Fruit fly (Drosophila melanogaster): Measurements from ENCODE around the gene pum.

pum gene

DNA sequence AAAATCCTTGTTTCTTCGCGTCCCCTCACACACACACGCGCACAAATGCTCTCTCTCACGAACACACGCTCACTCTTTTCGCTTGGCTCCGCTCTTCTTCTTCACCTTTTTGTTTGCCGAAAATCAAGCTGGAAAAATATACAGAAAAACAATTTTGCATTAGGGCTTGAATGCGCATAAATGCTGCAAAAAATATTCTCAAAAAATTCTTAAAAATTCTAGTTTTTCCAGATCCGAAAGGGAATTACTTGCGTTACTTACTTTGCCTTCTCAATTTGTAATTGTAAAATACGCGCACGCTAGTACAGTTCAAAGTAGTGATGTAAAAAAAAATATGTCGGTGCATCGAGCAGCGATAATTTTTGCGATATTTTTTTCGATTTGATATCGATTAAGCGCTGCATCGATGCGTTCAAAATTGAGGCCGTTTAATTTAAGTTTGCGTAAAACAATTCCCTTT, 2.5 kb upstream of the pum start (continued):
- TF ChIP-seq gem (tag; optimal IDR thresholded peaks at IDR 0.05): no peak
- no peak for TF ChIP-seq caup (GFP tag; optimal IDR thresholded peaks at IDR 0.05; ENCODE audit: severe bottlenecking)
- TF ChIP-seq CG15269 (tag; optimal IDR thresholded peaks at IDR 0.05): no peak
- no peak for TF ChIP-seq tgo (GFP tag; IDR thresholded peaks at IDR 0.05)
- TF ChIP-seq ci (GFP tag; IDR thresholded peaks at IDR 0.05): no peak
- TF ChIP-seq row (GFP tag; IDR thresholded peaks at IDR 0.05): peak; percentile 24; the same call in 1 of the 3 replicates
- TF ChIP-seq grn (GFP tag; optimal IDR thresholded peaks at IDR 0.05): no peak
- no peak for TF ChIP-seq Chrac-16 (GFP tag; optimal IDR thresholded peaks at IDR 0.05)
- TF ChIP-seq CG42726 (GFP tag; IDR thresholded peaks at IDR 0.05; ENCODE audit: partially characterized antibody): peak; percentile 77
- TF ChIP-seq CG2678 (tag; optimal IDR thresholded peaks at IDR 0.05): peak; percentile 4
- TF ChIP-seq bsh (GFP tag; optimal IDR thresholded peaks at IDR 0.05): peak in 1 of 2 experiments; percentile 17
- TF ChIP-seq CG11093 (GFP tag; IDR thresholded peaks at IDR 0.05): no peak
- TF ChIP-seq Pdp1 (GFP tag; optimal IDR thresholded peaks at IDR 0.05): peak in 1 of 2 experiments; percentile 52
- no peak for TF ChIP-seq BtbVII (GFP tag; optimal IDR thresholded peaks at IDR 0.05)
- TF ChIP-seq Hr39 (optimal IDR thresholded peaks at IDR 0.05): no peak
- peak; percentile 91 for TF ChIP-seq CG13287 (GFP tag; IDR thresholded peaks at IDR 0.05; ENCODE audit: partially characterized antibody)
- peak; percentile 81 for TF ChIP-seq CG7963 (GFP tag; IDR thresholded peaks at IDR 0.05; ENCODE audit: partially characterized antibody)
- peak; percentile 86 for TF ChIP-seq Dll (GFP tag; IDR thresholded peaks at IDR 0.05; ENCODE audit: partially characterized antibody)
- TF ChIP-seq unc-4 (GFP tag; IDR thresholded peaks at IDR 0.05; ENCODE audit: partially characterized antibody): peak; percentile 86
- TF ChIP-seq CG2120 (GFP tag; optimal IDR thresholded peaks at IDR 0.05): peak; percentile 9
- no peak for TF ChIP-seq Hr78 (GFP tag; optimal IDR thresholded peaks at IDR 0.05)
- TF ChIP-seq CG14014 (GFP tag; IDR thresholded peaks at IDR 0.05): no peak
- TF ChIP-seq CG1024 (GFP tag; IDR thresholded peaks at IDR 0.05): no peak
- TF ChIP-seq kah (GFP tag; optimal IDR thresholded peaks at IDR 0.05): no peak
- TF ChIP-seq CG6689 (GFP tag; IDR thresholded peaks at IDR 0.05): no peak
- peak; percentile 49 for TF ChIP-seq gsb-n (tag; optimal IDR thresholded peaks at IDR 0.05)
- peak; percentile 16 for TF ChIP-seq CG9727 (GFP tag; optimal IDR thresholded peaks at IDR 0.05)
- TF ChIP-seq otp (GFP tag; IDR thresholded peaks at IDR 0.05): no peak
- peak; percentile 55 for TF ChIP-seq CG15514 (GFP tag; optimal IDR thresholded peaks at IDR 0.05)
- no peak for TF ChIP-seq HLH3B (GFP tag; IDR thresholded peaks at IDR 0.05)
- TF ChIP-seq CG33213 (GFP tag; optimal IDR thresholded peaks at IDR 0.05): peak; percentile 27
- TF ChIP-seq gfzf (GFP tag; optimal IDR thresholded peaks at IDR 0.05): peak; percentile 52
- peak; percentile 59 for TF ChIP-seq CG1603 (tag; optimal IDR thresholded peaks at IDR 0.05)
- no peak for TF ChIP-seq Sox100B (GFP tag; optimal IDR thresholded peaks at IDR 0.05)
- TF ChIP-seq dm (GFP tag; optimal IDR thresholded peaks at IDR 0.05): peak; percentile 49
- peak; percentile 58; the same call in 1 of the 3 replicates for TF ChIP-seq hb (GFP tag; IDR thresholded peaks at IDR 0.05; ENCODE audit: partially characterized antibody)
- no peak for TF ChIP-seq H2.0 (GFP tag; IDR thresholded peaks at IDR 0.05)
- no peak for TF ChIP-seq CG6175 (GFP tag; IDR thresholded peaks at IDR 0.05)
- no peak for TF ChIP-seq nau (GFP tag; optimal IDR thresholded peaks at IDR 0.05)
- TF ChIP-seq knrl (GFP tag; IDR thresholded peaks at IDR 0.05; ENCODE audit: partially characterized antibody): peak; percentile 77
- TF ChIP-seq HmgZ (tag; optimal IDR thresholded peaks at IDR 0.05): peak; percentile 43
- TF ChIP-seq dysf (GFP tag; IDR thresholded peaks at IDR 0.05): no peak
- TF ChIP-seq CG8388 (GFP tag; optimal IDR thresholded peaks at IDR 0.05): no peak
- TF ChIP-seq seq (GFP tag; IDR thresholded peaks at IDR 0.05): no peak
- no peak for TF ChIP-seq CG17359 (tag; optimal IDR thresholded peaks at IDR 0.05)
- TF ChIP-seq YL-1 (GFP tag; optimal IDR thresholded peaks at IDR 0.05): peak; percentile 94
- TF ChIP-seq BEAF-32 (GFP tag; optimal IDR thresholded peaks at IDR 0.05): peak; percentile 81
- TF ChIP-seq CG9876 (GFP tag; optimal IDR thresholded peaks at IDR 0.05): no peak
- TF ChIP-seq pzg (GFP tag; optimal IDR thresholded peaks at IDR 0.05): peak; percentile 50
